Fruit fly (Drosophila melanogaster): ENCODE data around the gene RpL37A.

RpL37A gene

DNA sequence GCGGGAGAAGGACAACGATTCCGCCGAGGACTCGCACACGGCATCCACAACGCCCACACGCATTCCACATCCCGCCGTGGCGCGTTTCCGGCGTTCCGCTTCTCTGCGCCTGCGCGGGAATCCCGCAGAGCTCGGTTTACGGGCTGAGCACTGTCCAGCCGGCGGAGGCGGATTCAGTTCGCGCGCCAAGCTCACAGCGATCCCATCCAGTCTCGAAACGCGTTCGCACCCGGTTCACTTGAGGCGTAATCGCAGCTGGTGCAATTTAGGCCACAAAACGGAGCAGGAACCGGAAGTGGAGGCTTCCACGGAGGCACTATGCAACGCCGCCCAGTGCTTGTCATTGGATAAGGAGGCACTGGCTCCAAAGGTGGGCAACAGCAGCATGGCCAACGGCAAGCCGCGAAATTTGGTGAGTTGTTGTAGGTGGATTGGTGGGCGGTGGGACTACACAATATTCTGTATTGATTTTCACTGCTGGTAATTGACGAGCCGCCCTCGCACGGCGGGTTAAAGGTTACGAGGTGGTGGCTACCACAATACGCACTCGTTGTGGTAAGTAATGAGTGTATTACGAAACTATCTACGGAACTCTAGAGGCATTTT, 7.9 kb upstream of the RpL37A start:
- TF ChIP-seq CTCF (optimal IDR thresholded peaks at IDR 0.05) (no peak), CG8478 (optimal IDR thresholded peaks at IDR 0.05) (no peak)

DNA sequence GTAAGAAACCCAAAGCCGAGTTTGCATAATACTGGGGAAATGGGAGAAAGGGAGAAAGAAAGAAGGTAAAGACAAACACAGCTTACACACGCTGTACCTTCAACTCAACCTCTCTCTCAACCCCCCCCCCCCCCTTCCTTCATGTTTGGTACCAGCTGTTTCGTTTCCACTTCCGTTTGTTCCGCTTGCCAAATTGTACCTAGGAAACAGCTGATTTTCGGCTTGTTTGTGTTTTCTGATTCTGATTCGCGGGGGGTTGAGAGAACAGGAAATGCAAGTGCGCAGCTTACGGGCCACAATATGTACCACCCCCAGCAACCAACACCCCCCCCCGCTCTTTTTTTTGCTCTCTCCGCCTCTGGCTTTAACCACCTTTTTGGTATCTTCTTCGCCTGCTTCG, 6.8 kb upstream of the RpL37A start:
- TF ChIP-seq CG8478 (optimal IDR thresholded peaks at IDR 0.05) (no peak), CTCF (optimal IDR thresholded peaks at IDR 0.05) (no peak)

- TF ChIP-seq CTCF (optimal IDR thresholded peaks at IDR 0.05) = no peak
- no peak for TF ChIP-seq CG8478 (optimal IDR thresholded peaks at IDR 0.05)
Measured at dm6 chr2L:5072357-5072756, 1.6 kb downstream of the RpL37A start.

- no peak for TF ChIP-seq CG8478 (optimal IDR thresholded peaks at IDR 0.05)
- no peak for TF ChIP-seq CTCF (optimal IDR thresholded peaks at IDR 0.05)
Measured at dm6 chr2L:5079200-5079599, 8.4 kb downstream of the RpL37A start.

DNA sequence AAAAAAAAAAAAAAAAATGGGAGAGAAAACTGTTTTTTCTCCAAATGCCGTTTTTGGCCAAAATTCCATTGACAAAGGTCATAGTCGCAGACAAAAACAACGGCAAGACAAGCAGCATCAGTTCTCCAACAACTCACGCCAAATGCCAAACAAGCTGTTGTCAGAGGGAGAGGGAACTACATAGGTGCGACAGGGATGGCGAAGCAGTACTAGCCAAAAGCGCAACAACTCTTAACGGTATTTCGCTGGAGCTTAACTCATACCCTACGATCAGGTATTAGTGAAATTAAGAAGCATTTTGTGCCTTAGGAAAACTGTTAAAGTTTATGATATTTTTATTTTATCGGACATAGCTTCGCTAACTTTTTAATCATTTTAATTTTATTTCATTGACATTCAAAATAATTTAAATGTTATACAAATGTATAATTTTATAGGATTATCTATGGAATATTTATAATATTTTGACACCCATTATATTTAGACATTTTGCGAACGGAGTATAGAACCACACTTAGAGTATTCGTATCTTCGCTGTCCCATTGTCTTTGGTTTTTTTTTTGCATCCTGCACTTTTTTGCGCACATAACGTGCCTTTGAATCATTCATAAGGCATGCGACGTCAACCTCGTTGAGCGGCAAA, 9.6 kb downstream of the RpL37A start:
- TF ChIP-seq CG8478 (optimal IDR thresholded peaks at IDR 0.05) (no peak), CTCF (optimal IDR thresholded peaks at IDR 0.05) (no peak)

DNA sequence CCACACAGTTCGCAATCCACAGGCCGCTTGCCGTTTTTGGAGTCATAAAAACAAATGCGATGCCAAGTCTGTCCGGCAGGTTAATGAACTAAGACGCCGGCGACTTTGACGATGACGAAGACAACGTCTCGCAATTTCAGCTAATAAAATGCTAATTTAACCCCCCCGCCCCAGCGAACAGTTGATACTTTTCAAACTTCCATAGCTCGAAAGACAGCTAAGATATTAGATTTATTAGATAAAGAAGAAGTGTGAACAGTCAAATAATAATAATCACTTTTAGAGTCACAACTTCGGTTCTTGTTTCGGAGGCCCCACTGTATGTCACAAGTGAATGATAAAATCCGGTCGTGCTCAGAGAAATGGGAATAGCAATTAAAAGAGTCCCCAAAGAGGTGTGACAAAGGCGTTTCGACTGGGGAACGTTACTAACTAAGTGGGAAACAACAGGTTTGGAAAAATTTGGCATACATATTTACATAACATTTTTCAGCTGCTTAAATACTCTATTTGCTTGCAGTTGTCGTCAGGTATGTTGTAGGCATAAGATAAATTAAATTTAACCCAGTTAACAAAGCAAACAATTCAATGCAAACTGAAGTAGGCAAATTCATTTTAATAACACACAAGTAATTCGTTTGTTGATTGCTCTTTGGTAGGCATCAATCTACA, 14.0 kb downstream of the RpL37A start:
- TF ChIP-seq CTCF (optimal IDR thresholded peaks at IDR 0.05) (no peak), CG8478 (optimal IDR thresholded peaks at IDR 0.05) (no peak)

dm6 chr2L:5085561-5085960, 14.8 kb downstream of the RpL37A start:
- TF ChIP-seq CTCF (optimal IDR thresholded peaks at IDR 0.05) = no peak
- no peak for TF ChIP-seq CG8478 (optimal IDR thresholded peaks at IDR 0.05)

DNA sequence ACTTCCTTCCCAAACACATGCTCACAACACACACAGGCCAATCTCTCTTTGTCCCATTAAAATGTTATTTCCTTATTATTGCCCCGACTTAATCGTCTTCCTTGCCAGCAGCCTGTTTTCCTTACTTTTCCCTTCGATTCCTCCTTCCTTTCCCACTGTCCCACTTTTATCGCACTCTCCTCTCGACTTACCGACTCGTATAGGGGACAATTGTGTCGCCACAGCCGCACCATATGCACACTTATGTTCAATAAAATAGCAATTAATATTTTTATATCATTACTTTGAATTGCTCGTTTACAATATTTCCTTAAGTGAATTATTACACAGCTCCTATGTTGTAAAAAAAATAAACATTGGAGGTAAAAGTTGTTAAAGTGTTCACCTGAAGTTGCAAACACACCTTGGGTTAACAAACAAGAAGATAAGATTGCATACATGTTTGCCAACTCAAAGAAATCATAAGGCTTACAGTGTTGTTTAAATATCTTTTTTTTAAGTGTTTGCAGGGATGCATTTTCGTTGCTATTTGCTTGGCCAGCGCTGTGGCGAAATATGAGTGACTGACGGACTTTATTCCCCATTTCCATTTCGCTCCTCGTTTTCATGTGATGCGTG, 16.3 kb downstream of the RpL37A start:
- TF ChIP-seq CG8478 (optimal IDR thresholded peaks at IDR 0.05) (no peak), CTCF (optimal IDR thresholded peaks at IDR 0.05) (no peak)

- TF ChIP-seq CTCF (optimal IDR thresholded peaks at IDR 0.05) (no peak), CG8478 (optimal IDR thresholded peaks at IDR 0.05) (no peak)
Measured at dm6 chr2L:5088649-5089270, 18.0 kb downstream of the RpL37A start.

DNA sequence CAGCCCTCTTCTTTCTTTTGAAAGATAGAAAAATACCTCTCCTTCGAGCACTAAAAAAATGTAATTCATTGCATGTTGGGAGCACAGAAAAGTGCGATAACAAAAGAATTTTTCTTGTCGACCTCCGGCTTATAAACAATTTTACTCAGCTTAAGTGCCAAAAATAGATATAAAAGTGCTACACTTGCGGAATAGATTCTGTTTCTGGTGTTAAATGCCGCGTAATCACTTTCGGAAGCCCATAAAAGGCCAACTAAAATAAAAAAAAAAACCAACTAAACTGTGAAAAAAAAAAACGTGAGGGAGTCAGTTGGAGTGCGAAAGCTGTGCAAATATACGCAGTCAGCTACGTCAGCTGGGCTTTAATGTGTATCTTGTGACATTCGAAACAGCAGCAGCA, 18.9 kb downstream of the RpL37A start:
- TF ChIP-seq CTCF (optimal IDR thresholded peaks at IDR 0.05) (no peak), CG8478 (optimal IDR thresholded peaks at IDR 0.05) (no peak)

- TF ChIP-seq CTCF (optimal IDR thresholded peaks at IDR 0.05) = no peak
- TF ChIP-seq CG8478 (optimal IDR thresholded peaks at IDR 0.05) = no peak
Measured at dm6 chr2L:5090352-5090751, 19.6 kb downstream of the RpL37A start.

DNA sequence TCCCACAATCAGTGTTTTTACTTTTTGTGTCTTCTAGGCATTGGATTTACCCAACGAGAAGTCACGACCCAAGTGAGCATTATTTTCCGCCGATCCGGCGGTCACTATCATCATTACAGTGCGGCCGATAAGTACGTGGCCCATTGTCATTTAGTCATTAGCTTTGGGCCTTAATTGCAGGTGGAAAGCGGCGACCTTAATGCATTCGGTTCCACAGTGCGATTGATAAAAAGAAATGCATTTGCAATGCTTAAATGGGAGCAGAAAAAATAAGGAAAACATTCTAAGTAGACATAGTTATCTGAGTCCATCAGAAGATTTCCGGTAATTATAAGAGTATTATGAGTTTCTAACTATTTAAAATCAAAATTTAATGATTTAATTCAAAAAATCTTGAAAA, 21.4 kb downstream of the RpL37A start:
- TF ChIP-seq CTCF (optimal IDR thresholded peaks at IDR 0.05) = no peak
- no peak for TF ChIP-seq CG8478 (optimal IDR thresholded peaks at IDR 0.05)

DNA sequence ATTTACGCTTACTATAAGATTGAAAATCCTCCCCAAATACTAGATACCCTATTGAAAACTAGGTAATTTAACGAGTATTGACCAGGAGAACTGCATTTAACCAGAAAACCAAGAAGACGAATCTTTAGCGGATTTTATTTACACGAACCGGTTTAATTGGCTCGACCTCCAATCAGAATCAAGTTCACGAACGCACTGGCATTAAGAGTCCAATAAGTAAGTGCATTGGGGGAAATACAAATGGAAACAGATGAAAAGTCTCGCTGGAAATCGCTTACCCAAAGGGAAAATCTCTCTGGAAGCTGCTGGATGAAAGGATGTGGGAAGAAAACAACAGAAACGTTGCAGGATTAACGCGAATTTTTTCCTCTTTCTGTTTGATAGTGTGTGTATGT, 21.8 kb downstream of the RpL37A start:
- no peak for TF ChIP-seq CTCF (optimal IDR thresholded peaks at IDR 0.05)
- TF ChIP-seq CG8478 (optimal IDR thresholded peaks at IDR 0.05) = no peak

DNA sequence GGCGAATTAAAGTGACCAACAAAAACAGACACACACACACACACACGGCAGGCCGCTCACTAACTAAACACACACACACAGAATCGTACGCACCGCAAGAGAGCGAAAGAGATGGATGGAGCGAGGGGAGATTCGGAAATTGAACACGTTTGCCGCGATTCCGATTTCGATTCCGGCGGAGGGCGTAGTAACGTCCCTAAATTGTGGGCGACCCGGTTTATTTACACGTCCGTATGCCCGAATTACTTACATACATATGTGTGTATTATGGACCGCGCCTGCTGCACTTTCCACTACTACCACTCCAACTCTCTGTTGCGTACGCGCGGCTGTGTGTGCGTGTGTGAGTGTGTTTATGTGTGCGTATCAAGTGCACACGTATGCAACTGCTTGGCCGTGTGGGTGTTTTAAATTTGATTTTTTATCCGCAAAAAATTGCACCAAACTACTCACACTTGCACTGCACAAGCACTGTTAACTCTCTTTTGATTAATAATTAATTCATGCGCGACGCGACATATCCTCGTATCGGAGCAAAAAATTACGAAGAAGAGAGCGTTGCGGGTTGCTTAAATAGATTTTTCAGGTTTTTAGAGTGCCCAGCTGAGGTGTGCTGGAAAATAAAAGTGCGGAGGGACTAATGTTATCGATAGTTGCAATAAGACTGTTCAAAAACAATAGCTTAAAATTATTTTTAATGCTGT, 22.4 kb downstream of the RpL37A start, which contains the start of gene Pgant5:
TSS of gene Pgant5 (minus strand) at position 601 of the 704 bp plus-strand sequence.
- TF ChIP-seq CTCF (optimal IDR thresholded peaks at IDR 0.05) = no peak
- TF ChIP-seq CG8478 (optimal IDR thresholded peaks at IDR 0.05) = no peak
